Fruit fly (Drosophila melanogaster) whole organism, pupa: ENCODE results near the gene yellow-g2.

Experiments used
- CG10348 ChIP-seq: fragments of 200-800 bp; sonication (Bioruptor generic); IDR thresholded peaks from 2 replicates; pipeline ENCODE4 v1.3.6; 2022; ENCODE audit warnings: missing biosample characterization, missing genetic modification characterization
- CG12605 ChIP-seq: fragments of 200-800 bp; sonication (Bioruptor generic); IDR thresholded peaks from 2 replicates; pipeline ENCODE4 v1.3.6; 2022; ENCODE audit warnings: missing biosample characterization, missing genetic modification characterization
- CG13204 ChIP-seq: fragments of 200-800 bp; sonication (Bioruptor generic); optimal IDR thresholded peaks from 2 replicates; lab custom pipeline; 2018; ENCODE audit warnings: missing biosample characterization, mild to moderate bottlenecking, missing genetic modification characterization, moderate library complexity
- CG14655 ChIP-seq: fragments of 200-800 bp; sonication (Bioruptor generic); optimal IDR thresholded peaks from 3 replicates; lab custom pipeline; 2017; ENCODE audit warnings: mild to moderate bottlenecking, missing biosample characterization, missing genetic modification reagents, missing genetic modification characterization
- CG15710 ChIP-seq: fragments of 200-800 bp; sonication (Bioruptor generic); optimal IDR thresholded peaks from 2 replicates; lab custom pipeline; 2018; ENCODE audit warnings: missing biosample characterization, mild to moderate bottlenecking, missing genetic modification characterization, moderate library complexity
- CG17806 ChIP-seq: fragments of 200-800 bp; sonication (Bioruptor generic); optimal IDR thresholded peaks from 2 replicates; lab custom pipeline; 2018; ENCODE audit warnings: missing biosample characterization, mild to moderate bottlenecking, missing genetic modification characterization, moderate library complexity
- CG32121 ChIP-seq: fragments of 200-800 bp; sonication (Bioruptor generic); IDR thresholded peaks from 2 replicates; pipeline ENCODE4 v1.3.6; 2022; ENCODE audit warnings: missing biosample characterization, missing genetic modification characterization
- CG34367 ChIP-seq: fragments of 200-800 bp; sonication (Bioruptor generic); optimal IDR thresholded peaks from 2 replicates; lab custom pipeline; 2018; ENCODE audit warnings: missing biosample characterization, mild to moderate bottlenecking, missing genetic modification characterization
- CG4496 ChIP-seq: fragments of 200-800 bp; sonication (Bioruptor generic); IDR thresholded peaks from 3 replicates; pipeline ENCODE4 v1.3.6; 2022; ENCODE audit warnings: missing biosample characterization, missing genetic modification characterization
- CG8159 ChIP-seq: fragments of 200-800 bp; sonication (Bioruptor generic); optimal IDR thresholded peaks from 3 replicates; lab custom pipeline; 2018; ENCODE audit warnings: missing biosample characterization, mild to moderate bottlenecking, missing genetic modification characterization, moderate library complexity
- CG8301 ChIP-seq: fragments of 200-800 bp; sonication (Bioruptor generic); optimal IDR thresholded peaks from 2 replicates; lab custom pipeline; 2018; ENCODE audit warnings: missing biosample characterization, mild to moderate bottlenecking, missing genetic modification characterization
- CG9948 ChIP-seq: fragments of 200-800 bp; sonication (Bioruptor generic); optimal IDR thresholded peaks from 2 replicates; lab custom pipeline; 2018; ENCODE audit warnings: missing biosample characterization, mild to moderate bottlenecking, missing genetic modification characterization, moderate library complexity
- D1 ChIP-seq: fragments of 200-800 bp; sonication (Bioruptor generic); optimal IDR thresholded peaks from 2 replicates; lab custom pipeline; 2018; ENCODE audit warnings: missing biosample characterization, mild to moderate bottlenecking, missing genetic modification characterization, moderate library complexity
- EcR ChIP-seq: fragments of 200-800 bp; sonication (Bioruptor generic); optimal IDR thresholded peaks from 3 replicates; lab custom pipeline; 2019; ENCODE audit warnings: missing biosample characterization, missing genetic modification characterization, mild to moderate bottlenecking, moderate library complexity, missing genetic modification reagents
- Ets98B ChIP-seq: fragments of 200-800 bp; sonication (Bioruptor generic); IDR thresholded peaks from 2 replicates; pipeline ENCODE4 v1.3.6; 2022; ENCODE audit warnings: missing biosample characterization, missing genetic modification characterization
- Pif1A ChIP-seq: fragments of 200-800 bp; sonication (Bioruptor generic); optimal IDR thresholded peaks from 3 replicates; lab custom pipeline; 2016; ENCODE audit warnings: missing biosample characterization, missing genetic modification characterization
- Pif1B ChIP-seq: fragments of 200-800 bp; sonication (Bioruptor generic); optimal IDR thresholded peaks from 3 replicates; lab custom pipeline; 2016; ENCODE audit warnings: missing biosample characterization, missing genetic modification characterization
- Snoo ChIP-seq: fragments of 200-800 bp; sonication (Bioruptor generic); optimal IDR thresholded peaks from 3 replicates; lab custom pipeline; 2017; ENCODE audit warnings: missing biosample characterization, mild to moderate bottlenecking, missing genetic modification characterization, inconsistent platforms
- fd96Ca ChIP-seq: fragments of 200-800 bp; sonication (Bioruptor generic); IDR thresholded peaks from 3 replicates; pipeline ENCODE4 v1.3.6; 2022; ENCODE audit warnings: missing biosample characterization, missing genetic modification characterization
- gl ChIP-seq: fragments of 200-800 bp; sonication (Bioruptor generic); optimal IDR thresholded peaks from 2 replicates; lab custom pipeline; 2018; ENCODE audit warnings: missing biosample characterization, mild to moderate bottlenecking, missing genetic modification characterization
- rn ChIP-seq: fragments of 200-800 bp; sonication (Bioruptor generic); IDR thresholded peaks from 2 replicates; pipeline ENCODE4 v1.3.6; 2022; ENCODE audit warnings: missing biosample characterization, missing genetic modification characterization

Gene yellow-g2

DNA sequence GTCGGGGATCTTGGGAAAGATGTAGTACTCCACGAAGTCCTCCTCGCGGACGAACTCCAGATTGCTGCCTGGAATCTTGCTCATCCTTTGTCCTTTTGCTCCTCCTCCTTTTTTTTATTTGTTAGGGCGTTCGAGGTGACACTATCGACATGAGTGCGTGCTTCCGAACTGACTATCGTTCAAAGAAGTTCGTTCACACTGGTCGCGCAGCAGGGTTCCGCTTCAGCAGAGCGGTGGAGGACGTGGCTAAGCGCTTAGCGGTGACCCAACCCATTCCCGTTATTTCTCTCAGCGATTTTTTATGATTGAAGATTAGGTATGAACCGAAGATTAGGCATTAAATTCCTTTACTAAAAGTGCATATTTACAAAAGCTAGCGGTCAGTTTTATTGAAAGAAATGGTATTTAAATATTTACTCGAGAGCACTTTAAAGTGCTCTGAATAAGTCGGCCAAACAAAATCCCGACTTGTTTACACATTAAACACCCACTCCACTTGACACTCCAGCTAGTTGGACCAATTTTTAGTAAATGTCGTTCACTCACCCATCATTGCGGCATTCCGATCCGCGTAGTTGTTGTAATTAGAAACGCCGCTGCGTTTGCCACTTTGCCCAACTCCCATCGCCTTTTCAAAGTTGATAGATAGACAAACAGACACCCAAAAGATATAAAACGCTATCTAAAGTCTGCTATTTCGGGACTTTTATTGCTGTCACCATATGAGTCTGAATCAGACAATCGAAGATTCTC, 10.5 kb upstream of the yellow-g2 start, which contains the start of the genes ecd and CG13806:
Gene ecd, minus strand, starts transcription at position 166 of the 753 bp plus-strand sequence.
Gene CG13806, plus strand, starts transcription at position 703 of the 753 bp plus-strand sequence.
- no peak for TF ChIP-seq Pif1A (GFP tag; lab: Kevin White, UChicago)
- 0 out of 3 replicates have a peak, but pooled peaks have one; percentile 50 for TF ChIP-seq CG4496 (GFP tag; lab: Robert Waterston, UW)
- no peak for TF ChIP-seq CG8301 (tag; lab: Kevin White, UChicago)
- TF ChIP-seq Ets98B (GFP tag; lab: Robert Waterston, UW) = no peak
- no peak for TF ChIP-seq CG10348 (GFP tag; lab: Robert Waterston, UW)
- TF ChIP-seq fd96Ca (GFP tag; lab: Robert Waterston, UW) = peak; percentile 37; the same call in 1 of the 3 replicates
- TF ChIP-seq EcR (GFP tag; lab: Kevin White, UChicago) = no peak
- no peak for TF ChIP-seq CG14655
- TF ChIP-seq rn (GFP tag; lab: Robert Waterston, UW) = no peak
- TF ChIP-seq CG13204 (GFP tag; lab: Kevin White, UChicago) = no peak
- TF ChIP-seq CG32121 = peak; percentile 19; the same call in 1 of the 2 replicates
- TF ChIP-seq Snoo = no peak
- no peak for TF ChIP-seq D1
- TF ChIP-seq, all 21 proteins: peak for 3

- TF ChIP-seq CG13204 (GFP tag; lab: Kevin White, UChicago) (no peak), CG32121 (no peak), rn (GFP tag; lab: Robert Waterston, UW) (no peak), gl (tag; lab: Kevin White, UChicago) (no peak), Pif1A (GFP tag; lab: Kevin White, UChicago) (no peak), CG15710 (tag; lab: Kevin White, UChicago) (no peak), CG9948 (tag; lab: Kevin White, UChicago) (no peak), CG12605 (GFP tag; lab: Robert Waterston, UW) (no peak), CG4496 (GFP tag; lab: Robert Waterston, UW) (no peak), EcR (GFP tag; lab: Kevin White, UChicago) (no peak), Snoo (no peak), CG8159 (tag; lab: Kevin White, UChicago) (no peak), CG14655 (no peak), CG34367 (tag; lab: Kevin White, UChicago) (no peak), D1 (no peak)
Measured at dm6 chr3L:2267558-2267957, 8.8 kb upstream of the yellow-g2 start, which contains the start of gene obst-I. Gene obst-I, plus strand, starts transcription at chr3L:2267858.

- TF ChIP-seq CG14655 (no peak), CG4496 (GFP tag; lab: Robert Waterston, UW) (no peak), EcR (GFP tag; lab: Kevin White, UChicago) (no peak), Snoo (no peak), gl (tag; lab: Kevin White, UChicago) (no peak), Ets98B (GFP tag; lab: Robert Waterston, UW) (no peak), CG9948 (tag; lab: Kevin White, UChicago) (no peak)
Measured at dm6 chr3L:2268525-2268924, 7.8 kb upstream of the yellow-g2 start, which contains the start of gene CG32302. Gene CG32302, plus strand, starts transcription at chr3L:2268825.

DNA sequence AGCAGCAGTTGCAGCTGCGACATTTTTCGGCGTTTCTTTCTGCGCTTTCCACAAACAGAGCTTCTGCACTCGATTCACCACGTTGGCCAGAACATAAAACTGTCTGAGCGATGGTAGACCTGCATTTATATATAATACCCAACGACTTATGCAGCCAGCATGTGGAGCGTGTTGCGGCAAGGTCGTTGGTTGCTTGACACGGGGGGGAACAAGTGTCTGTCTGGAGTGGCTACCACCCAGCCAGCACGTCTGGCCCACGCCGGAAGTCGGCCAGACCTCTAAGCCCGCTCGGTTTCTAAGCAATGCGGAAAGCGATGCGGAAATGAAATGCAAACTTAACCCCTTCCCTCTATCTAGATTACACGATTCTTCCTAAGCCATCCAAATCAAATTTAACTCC, 3.7 kb upstream of the yellow-g2 start, which contains the start of gene yellow-g:
Gene yellow-g, minus strand, starts transcription at position 101 of the 400 bp plus-strand sequence.
- no peak for TF ChIP-seq CG10348 (GFP tag; lab: Robert Waterston, UW)
- no peak for TF ChIP-seq CG17806 (tag; lab: Kevin White, UChicago)
- TF ChIP-seq CG4496 (GFP tag; lab: Robert Waterston, UW) = no peak
- no peak for TF ChIP-seq CG9948 (tag; lab: Kevin White, UChicago)
- TF ChIP-seq EcR (GFP tag; lab: Kevin White, UChicago) = no peak
- TF ChIP-seq CG32121 = no peak
- no peak for TF ChIP-seq fd96Ca (GFP tag; lab: Robert Waterston, UW)
- TF ChIP-seq CG8159 (tag; lab: Kevin White, UChicago) = no peak
- no peak for TF ChIP-seq rn (GFP tag; lab: Robert Waterston, UW)
- no peak for TF ChIP-seq CG34367 (tag; lab: Kevin White, UChicago)
- no peak for TF ChIP-seq CG15710 (tag; lab: Kevin White, UChicago)
- no peak for TF ChIP-seq Snoo
- no peak for TF ChIP-seq gl (tag; lab: Kevin White, UChicago)
- TF ChIP-seq Pif1B (GFP tag; lab: Kevin White, UChicago) = no peak
- no peak for TF ChIP-seq CG8301 (tag; lab: Kevin White, UChicago)

- TF ChIP-seq CG14655 (no peak), Snoo (no peak), fd96Ca (GFP tag; lab: Robert Waterston, UW) (no peak)
- TF ChIP-seq, all 21 proteins: peak for 0
Measured at dm6 chr3L:2273392-2273791, 3.0 kb upstream of the yellow-g2 start.

- TF ChIP-seq Snoo (no peak), CG13204 (GFP tag; lab: Kevin White, UChicago) (no peak), EcR (GFP tag; lab: Kevin White, UChicago) (no peak), CG32121 (no peak), CG9948 (tag; lab: Kevin White, UChicago) (no peak), CG17806 (tag; lab: Kevin White, UChicago) (no peak), CG8301 (tag; lab: Kevin White, UChicago) (no peak), Pif1A (GFP tag; lab: Kevin White, UChicago) (no peak), gl (tag; lab: Kevin White, UChicago) (no peak), CG8159 (tag; lab: Kevin White, UChicago) (no peak), Ets98B (GFP tag; lab: Robert Waterston, UW) (0 out of 2 replicates have a peak, but pooled peaks have one; percentile 11), Pif1B (GFP tag; lab: Kevin White, UChicago) (no peak), CG4496 (GFP tag; lab: Robert Waterston, UW) (peak; percentile 74; the same call in 2 of the 3 replicates), rn (GFP tag; lab: Robert Waterston, UW) (no peak), D1 (no peak), CG15710 (tag; lab: Kevin White, UChicago) (no peak), CG34367 (tag; lab: Kevin White, UChicago) (no peak), fd96Ca (GFP tag; lab: Robert Waterston, UW) (no peak), CG10348 (GFP tag; lab: Robert Waterston, UW) (no peak), CG14655 (peak; percentile 13), CG12605 (GFP tag; lab: Robert Waterston, UW) (peak; percentile 90)
- TF ChIP-seq, all 21 proteins: peak for 4
Measured at dm6 chr3L:2282506-2282905, 6.2 kb downstream of the yellow-g2 start, which contains the start of gene MsR2. Gene MsR2, plus strand, starts transcription at chr3L:2282883.
